Fruit fly (Drosophila melanogaster) whole organism, adult: ENCODE measurements around the gene CG14402.

ENCODE experiments used
- CG11617 ChIP-seq: fragments of 200-800 bp; sonication (Bioruptor generic); optimal IDR thresholded peaks from 2 replicates; lab custom pipeline; 2017; ENCODE audit warnings: mild to moderate bottlenecking, missing biosample characterization, missing genetic modification reagents, missing genetic modification characterization
- CG12768 ChIP-seq: fragments of 200-800 bp; sonication (Bioruptor generic); optimal IDR thresholded peaks from 2 replicates; lab custom pipeline; 2017; ENCODE audit warnings: missing biosample characterization, missing genetic modification characterization, mild to moderate bottlenecking, moderate library complexity, missing genetic modification reagents
- CG14711 ChIP-seq: fragments of 200-800 bp; sonication (Bioruptor generic); optimal IDR thresholded peaks from 2 replicates; lab custom pipeline; 2018; ENCODE audit warnings: missing biosample characterization, mild to moderate bottlenecking, missing genetic modification characterization, moderate library complexity
- CG1620 ChIP-seq: fragments of 200-800 bp; sonication (Bioruptor generic); optimal IDR thresholded peaks from 2 replicates; lab custom pipeline; 2016; ENCODE audit warnings: missing biosample characterization, missing genetic modification characterization
- CG33017 ChIP-seq: fragments of 200-800 bp; sonication (Bioruptor generic); optimal IDR thresholded peaks from 2 replicates; lab custom pipeline; 2018; ENCODE audit warnings: missing biosample characterization, mild to moderate bottlenecking, missing genetic modification characterization, moderate library complexity
- CG5204 ChIP-seq: fragments of 200-800 bp; sonication (Bioruptor generic); optimal IDR thresholded peaks from 2 replicates; lab custom pipeline; 2016; ENCODE audit warnings: missing biosample characterization, missing genetic modification characterization
- CG7045 ChIP-seq: fragments of 200-800 bp; sonication (Bioruptor generic); optimal IDR thresholded peaks from 2 replicates; lab custom pipeline; 2017; ENCODE audit warnings: missing biosample characterization, mild to moderate bottlenecking, missing genetic modification characterization
- CG7101 ChIP-seq: fragments of 200-800 bp; sonication (Bioruptor generic); optimal IDR thresholded peaks from 2 replicates; lab custom pipeline; 2018; ENCODE audit warnings: missing biosample characterization, mild to moderate bottlenecking, missing genetic modification characterization, moderate library complexity
- Clk ChIP-seq: fragments of 200-800 bp; sonication (Bioruptor generic); optimal IDR thresholded peaks from 2 replicates; lab custom pipeline; 2017; ENCODE audit warnings: missing biosample characterization, missing genetic modification characterization
- Crg-1 ChIP-seq: fragments of 200-800 bp; sonication (Bioruptor generic); optimal IDR thresholded peaks from 2 replicates; lab custom pipeline; 2016; ENCODE audit warnings: missing biosample characterization, missing genetic modification characterization
- Hr96 ChIP-seq: fragments of 200-800 bp; sonication (Bioruptor generic); optimal IDR thresholded peaks from 2 replicates; lab custom pipeline; 2016; ENCODE audit warnings: missing biosample characterization, missing genetic modification characterization
- Mnt ChIP-seq: fragments of 200-800 bp; sonication (Bioruptor generic); optimal IDR thresholded peaks from 2 replicates; lab custom pipeline; 2016; ENCODE audit warnings: missing biosample characterization, mild to moderate bottlenecking, missing genetic modification characterization
- bab1 ChIP-seq: fragments of 200-800 bp; sonication (Bioruptor generic); optimal IDR thresholded peaks from 3 replicates; lab custom pipeline; 2019; ENCODE audit warnings: missing biosample characterization, mild to moderate bottlenecking, missing genetic modification characterization, moderate library complexity
- cic ChIP-seq: fragments of 200-800 bp; sonication (Bioruptor generic); optimal IDR thresholded peaks from 2 replicates; lab custom pipeline; 2017; ENCODE audit warnings: missing biosample characterization, mild to moderate bottlenecking, missing genetic modification characterization, moderate library complexity
- cnc ChIP-seq, 2 experiments: fragments of >200 bp; optimal IDR thresholded peaks; 2 replicates each; lab custom pipeline; 2017
- kay ChIP-seq: fragments of 200-800 bp; sonication (Bioruptor generic); peaks from one replicate; lab custom pipeline; 2016; ENCODE audit warnings: missing biosample characterization, missing genetic modification characterization, borderline replicate concordance
- ovo ChIP-seq: fragments of 200-800 bp; sonication (Bioruptor generic); optimal IDR thresholded peaks from 2 replicates; lab custom pipeline; 2016; ENCODE audit warnings: missing biosample characterization, missing genetic modification characterization
- pad ChIP-seq: fragments of 200-800 bp; sonication (Bioruptor generic); optimal IDR thresholded peaks from 3 replicates; lab custom pipeline; 2017; ENCODE audit warnings: missing biosample characterization, missing genetic modification characterization, mild to moderate bottlenecking, moderate library complexity, missing genetic modification reagents
- tj ChIP-seq: fragments of 200-800 bp; sonication (Bioruptor generic); optimal IDR thresholded peaks from 3 replicates; lab custom pipeline; 2017; ENCODE audit warnings: missing biosample characterization, mild to moderate bottlenecking, missing genetic modification characterization, moderate library complexity
- toe ChIP-seq: fragments of 200-800 bp; sonication (Bioruptor generic); optimal IDR thresholded peaks from 2 replicates; lab custom pipeline; 2016; ENCODE audit warnings: missing biosample characterization, missing genetic modification characterization

CG14402 gene

dm6 chr2L:20844381-20844780, 4.7 kb upstream of the CG14402 start:
- TF ChIP-seq CG7045 (GFP tag; lab: Kevin White, UChicago) (no peak), cnc (optimal IDR thresholded peaks at IDR 0.05; lab: Kevin White, UChicago) (no peak), Hr96 (GFP tag; lab: Kevin White, UChicago) (no peak), tj (GFP tag; lab: Kevin White, UChicago) (no peak), CG7101 (no peak), CG11617 (GFP tag; lab: Kevin White, UChicago) (no peak), toe (GFP tag; lab: Kevin White, UChicago) (no peak), CG33017 (tag; lab: Kevin White, UChicago) (no peak), Mnt (GFP tag; lab: Kevin White, UChicago) (no peak), CG14711 (no peak), CG5204 (no peak), ovo (GFP tag; lab: Kevin White, UChicago) (no peak)

- TF ChIP-seq Crg-1 (GFP tag; lab: Kevin White, UChicago) (no peak), CG33017 (tag; lab: Kevin White, UChicago) (no peak), Hr96 (GFP tag; lab: Kevin White, UChicago) (no peak), CG11617 (GFP tag; lab: Kevin White, UChicago) (no peak), CG1620 (GFP tag; lab: Kevin White, UChicago) (no peak), toe (GFP tag; lab: Kevin White, UChicago) (no peak), cnc (optimal IDR thresholded peaks at IDR 0.05; lab: Kevin White, UChicago) (no peak), pad (GFP tag; lab: Kevin White, UChicago) (no peak), CG7045 (GFP tag; lab: Kevin White, UChicago) (no peak), Clk (no peak), CG5204 (no peak), tj (GFP tag; lab: Kevin White, UChicago) (no peak), ovo (GFP tag; lab: Kevin White, UChicago) (no peak), CG7101 (no peak), cic (GFP tag; lab: Kevin White, UChicago) (no peak), CG14711 (no peak), kay (no peak), bab1 (no peak), CG12768 (GFP tag; lab: Kevin White, UChicago) (no peak), Mnt (GFP tag; lab: Kevin White, UChicago) (no peak)
Measured at dm6 chr2L:20851592-20851991, 2.5 kb downstream of the CG14402 start.

dm6 chr2L:20852092-20852628, 3.1 kb downstream of the CG14402 start, which contains the start of gene twit:
Gene twit, plus strand, starts transcription at chr2L:20852578.
- TF ChIP-seq cnc (optimal IDR thresholded peaks at IDR 0.05; lab: Kevin White, UChicago) (no peak), CG11617 (GFP tag; lab: Kevin White, UChicago) (no peak), kay (no peak), pad (GFP tag; lab: Kevin White, UChicago) (no peak), cic (GFP tag; lab: Kevin White, UChicago) (no peak), CG12768 (GFP tag; lab: Kevin White, UChicago) (no peak), Hr96 (GFP tag; lab: Kevin White, UChicago) (no peak), ovo (GFP tag; lab: Kevin White, UChicago) (no peak), Clk (no peak), CG7101 (no peak), Crg-1 (GFP tag; lab: Kevin White, UChicago) (no peak), CG33017 (tag; lab: Kevin White, UChicago) (no peak), CG7045 (GFP tag; lab: Kevin White, UChicago) (no peak), CG14711 (no peak), Mnt (GFP tag; lab: Kevin White, UChicago) (no peak), CG5204 (no peak)

dm6 chr2L:20857791-20858190, 8.7 kb downstream of the CG14402 start, which contains the start of gene CG14400:
Gene CG14400, minus strand, starts transcription at chr2L:20857891.
- TF ChIP-seq Crg-1 (GFP tag; lab: Kevin White, UChicago) (no peak), tj (GFP tag; lab: Kevin White, UChicago) (no peak), Clk (no peak), bab1 (no peak), CG33017 (tag; lab: Kevin White, UChicago) (no peak), Hr96 (GFP tag; lab: Kevin White, UChicago) (no peak), CG14711 (no peak), Mnt (GFP tag; lab: Kevin White, UChicago) (no peak), CG1620 (GFP tag; lab: Kevin White, UChicago) (no peak), ovo (GFP tag; lab: Kevin White, UChicago) (no peak), CG7045 (GFP tag; lab: Kevin White, UChicago) (no peak)

- TF ChIP-seq kay (peak; percentile 96), cnc (optimal IDR thresholded peaks at IDR 0.05; lab: Kevin White, UChicago) (peak; percentile 53 to 70), toe (GFP tag; lab: Kevin White, UChicago) (no peak)
Measured at dm6 chr2L:20858371-20859340, 9.6 kb downstream of the CG14402 start, which contains the start of gene bero. Gene bero, plus strand, starts transcription at chr2L:20858695.
